Worm (Caenorhabditis elegans): ENCODE data around the gene Y24D9A.6.

Y24D9A.6 gene

DNA sequence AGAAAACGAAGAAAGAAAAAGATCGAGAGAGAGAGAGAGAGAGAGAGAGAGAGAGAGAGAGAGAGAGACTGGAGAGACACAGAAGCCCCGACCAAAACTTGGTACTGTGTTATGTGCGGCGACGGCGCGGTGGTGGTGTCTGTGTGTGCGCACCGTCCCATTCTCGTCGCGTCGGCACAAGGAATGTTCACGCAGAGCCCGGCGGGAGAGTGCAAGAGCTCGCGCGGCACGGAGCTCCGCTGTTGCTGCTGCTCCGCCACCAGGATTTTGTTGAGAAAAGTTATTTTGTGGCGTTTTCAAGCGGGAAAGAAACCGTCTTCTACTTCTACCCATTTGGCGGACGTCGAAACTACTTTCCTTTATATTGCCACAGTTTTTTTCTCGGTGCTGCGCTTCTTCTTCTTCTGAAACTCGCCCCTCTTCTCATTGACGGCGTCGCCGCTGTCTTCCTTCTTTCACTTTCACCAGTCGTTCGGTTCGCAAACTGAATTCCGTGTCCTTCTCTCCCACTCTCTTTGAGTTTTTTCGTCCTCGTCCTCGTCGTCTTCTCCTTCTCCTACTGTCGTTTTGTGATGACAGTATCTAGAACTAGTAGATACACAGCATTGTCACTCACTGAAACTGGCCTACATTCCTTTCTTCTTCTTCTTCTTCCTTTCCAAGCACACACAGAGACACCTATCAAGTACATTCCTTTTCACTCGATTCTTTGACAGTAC, 623 bp downstream of the Y24D9A.6 start (continued):
- peak; percentile 47; the same call in 1 of the 2 replicates for TF ChIP-seq lin-26 (GFP tag; IDR thresholded peaks at IDR 0.05)

- TF ChIP-seq nhr-90 (tag; optimal IDR thresholded peaks at IDR 0.05) = no peak
- no peak for TF ChIP-seq attf-3 (GFP tag; conservative IDR thresholded peaks at IDR 0.05)
Observed at ce11 chrIV:4398890-4399289, 1.3 kb downstream of the Y24D9A.6 start.

ce11 chrIV:4398420-4398819, 1.8 kb downstream of the Y24D9A.6 start:
- 0 out of 2 replicates have a peak, but pooled peaks have one; percentile 45 for TF ChIP-seq ekl-4 (GFP tag; IDR thresholded peaks at IDR 0.05)
- no peak for TF ChIP-seq F39B2.1 (GFP tag; IDR thresholded peaks at IDR 0.05)
- TF ChIP-seq zfh-2 (GFP tag; conservative IDR thresholded peaks at IDR 0.05) = peak; percentile 85
- TF ChIP-seq lin-35 (GFP tag; optimal IDR thresholded peaks at IDR 0.05) = peak in 1 of 3 experiments; percentile 8
- TF ChIP-seq egrh-3 (GFP tag; IDR thresholded peaks at IDR 0.05) = peak; percentile 36; the same call in 1 of the 2 replicates
- no peak for TF ChIP-seq lin-54 (GFP tag; optimal IDR thresholded peaks at IDR 0.05)

- TF ChIP-seq pha-4 (tag; optimal IDR thresholded peaks at IDR 0.05) = no peak
- TF ChIP-seq hrde-1 (tag; optimal IDR thresholded peaks at IDR 0.05; ENCODE audit: borderline replicate concordance) = no peak
- TF ChIP-seq ceh-40 (GFP tag; IDR thresholded peaks at IDR 0.05) = no peak
- no peak for TF ChIP-seq gei-17 (GFP tag; optimal IDR thresholded peaks at IDR 0.05)
- TF ChIP-seq somi-1 (GFP tag; optimal IDR thresholded peaks at IDR 0.05) = no peak
- TF ChIP-seq athp-1 (tag; optimal IDR thresholded peaks at IDR 0.05) = no peak
- no peak for TF ChIP-seq F55B11.4 (tag; optimal IDR thresholded peaks at IDR 0.05; ENCODE audit: borderline replicate concordance, insufficient read depth)
- TF ChIP-seq aptf-2 (GFP tag; conservative IDR thresholded peaks at IDR 0.05) = no peak
- no peak for TF ChIP-seq xnd-1 (tag; optimal IDR thresholded peaks at IDR 0.05)
- no peak for TF ChIP-seq zfh-2 (GFP tag; conservative IDR thresholded peaks at IDR 0.05)
- no peak for TF ChIP-seq nhr-179 (tag; optimal IDR thresholded peaks at IDR 0.05)
- TF ChIP-seq ztf-3 (GFP tag; optimal IDR thresholded peaks at IDR 0.05) = no peak
- no peak for TF ChIP-seq mcd-1 (GFP tag; IDR thresholded peaks at IDR 0.05)
- TF ChIP-seq lin-26 (GFP tag; IDR thresholded peaks at IDR 0.05) = no peak
- no peak for TF ChIP-seq dpff-1 (tag; optimal IDR thresholded peaks at IDR 0.05)
- no peak for TF ChIP-seq ceh-79 (tag; optimal IDR thresholded peaks at IDR 0.05)
- TF ChIP-seq ztf-18 (tag; optimal IDR thresholded peaks at IDR 0.05) = no peak
- TF ChIP-seq lag-1 (GFP tag; IDR thresholded peaks at IDR 0.05) = no peak
Observed at ce11 chrIV:4397586-4397985, 2.6 kb downstream of the Y24D9A.6 start.

ce11 chrIV:4397111-4397510, 3.1 kb downstream of the Y24D9A.6 start:
- TF ChIP-seq B0035.1 (tag; optimal IDR thresholded peaks at IDR 0.05) (no peak), nhr-80 (tag; optimal IDR thresholded peaks at IDR 0.05) (peak; percentile 25)

- TF ChIP-seq ztf-28 (GFP tag; IDR thresholded peaks at IDR 0.05) (no peak), athp-1 (tag; optimal IDR thresholded peaks at IDR 0.05) (no peak), chd-7 (tag; optimal IDR thresholded peaks at IDR 0.05) (no peak), nhr-27 (tag; optimal IDR thresholded peaks at IDR 0.05) (no peak), F39B2.1 (GFP tag; IDR thresholded peaks at IDR 0.05) (no peak), B0261.1 (tag; optimal IDR thresholded peaks at IDR 0.05) (no peak), aptf-2 (GFP tag; conservative IDR thresholded peaks at IDR 0.05) (no peak), F10E7.11 (tag; optimal IDR thresholded peaks at IDR 0.05) (no peak), dpff-1 (tag; optimal IDR thresholded peaks at IDR 0.05) (no peak), F37B4.10 (GFP tag; IDR thresholded peaks at IDR 0.05) (no peak), bed-1 (GFP tag; IDR thresholded peaks at IDR 0.05) (no peak), F23B12.7 (tag; optimal IDR thresholded peaks at IDR 0.05; ENCODE audit: insufficient read depth) (no peak), ztf-6 (GFP tag; IDR thresholded peaks at IDR 0.05) (no peak), cebp-1 (GFP tag; IDR thresholded peaks at IDR 0.05) (no peak), cebp-1 (tag; optimal IDR thresholded peaks at IDR 0.05) (no peak)
Observed at ce11 chrIV:4396052-4396821, 4.0 kb downstream of the Y24D9A.6 start.
